Fruit fly (Drosophila melanogaster) whole organism, embryonic: ENCODE measurements around the gene Ns4.

Experiments
- CG17361 ChIP-seq: fragments of 200-800 bp; sonication (Bioruptor generic); IDR thresholded peaks from 3 replicates; pipeline ENCODE4 v1.3.6; 2022; ENCODE audit warnings: missing biosample characterization, missing genetic modification characterization
- CG2116 ChIP-seq: fragments of 200-800 bp; sonication (Bioruptor generic); optimal IDR thresholded peaks from 3 replicates; lab custom pipeline; 2018; ENCODE audit warnings: missing biosample characterization, mild to moderate bottlenecking, missing genetic modification characterization
- CG7357 ChIP-seq: fragments of 200-800 bp; sonication (Bioruptor generic); IDR thresholded peaks from 3 replicates; pipeline ENCODE4 v1.3.6; 2022; ENCODE audit warnings: missing biosample characterization, missing genetic modification characterization
- CG9437 ChIP-seq: fragments of 200-800 bp; sonication (Bioruptor generic); optimal IDR thresholded peaks from 2 replicates; lab custom pipeline; 2018; ENCODE audit warnings: missing biosample characterization, mild to moderate bottlenecking, missing genetic modification characterization
- D19A ChIP-seq: fragments of 200-800 bp; optimal IDR thresholded peaks from 3 replicates; lab custom pipeline; 2019; ENCODE audit warnings: missing biosample characterization, mild to moderate bottlenecking, missing genetic modification characterization, moderate library complexity
- Deaf1 ChIP-seq: fragments of 200-800 bp; optimal IDR thresholded peaks from 3 replicates; lab custom pipeline; 2019; ENCODE audit warnings: missing biosample characterization, mild to moderate bottlenecking, missing genetic modification characterization, moderate library complexity
- Fer1 ChIP-seq: fragments of 200-800 bp; sonication (Bioruptor generic); optimal IDR thresholded peaks from 2 replicates; lab custom pipeline; 2017; ENCODE audit warnings: missing biosample characterization, mild to moderate bottlenecking, missing genetic modification characterization
- Mad ChIP-seq: fragments of 200-800 bp; sonication (Bioruptor generic); optimal IDR thresholded peaks from 2 replicates; lab custom pipeline; 2016; ENCODE audit warnings: missing biosample characterization, missing genetic modification characterization
- ato ChIP-seq: fragments of 200-800 bp; sonication (Bioruptor generic); IDR thresholded peaks from 2 replicates; pipeline ENCODE4 v1.3.6; 2022; ENCODE audit warnings: missing biosample characterization, missing genetic modification characterization; ENCODE audit not compliant: partially characterized antibody
- ind ChIP-seq: fragments of 200-800 bp; sonication (Bioruptor generic); optimal IDR thresholded peaks from 3 replicates; lab custom pipeline; 2016; ENCODE audit warnings: missing biosample characterization, missing genetic modification characterization
- psq ChIP-seq: fragments of 200-800 bp; sonication (Bioruptor generic); optimal IDR thresholded peaks from 2 replicates; lab custom pipeline; 2017; ENCODE audit warnings: missing biosample characterization, missing genetic modification characterization
- run ChIP-seq: fragments of 200-800 bp; sonication (Bioruptor generic); optimal IDR thresholded peaks from 3 replicates; lab custom pipeline; 2018; ENCODE audit warnings: missing biosample characterization, mild to moderate bottlenecking, missing genetic modification characterization

dm6 chr2L:20716712-20717111, 35.6 kb upstream of the Ns4 start:
- TF ChIP-seq Mad (GFP tag; lab: Kevin White, UChicago) (no peak), Deaf1 (tag; lab: Kevin White, UChicago) (no peak), psq (no peak), CG2116 (GFP tag; lab: Kevin White, UChicago) (no peak), ato (GFP tag; lab: Robert Waterston, UW) (no peak), D19A (no peak), ind (GFP tag; lab: Kevin White, UChicago) (no peak), CG7357 (GFP tag; lab: Robert Waterston, UW) (no peak), CG17361 (no peak), run (tag; lab: Kevin White, UChicago) (no peak), Fer1 (GFP tag; lab: Kevin White, UChicago) (no peak), CG9437 (GFP tag; lab: Kevin White, UChicago) (no peak)
